Worm (Caenorhabditis elegans) whole organism, L3 larva: ENCODE measurements around the gene ddo-2.
A peak's percentile ranks its signal among the peaks of the same experiment; 100 is the strongest.

ENCODE experiments used
- ZK546.5 ChIP-seq: sonication (generic microtip); optimal IDR thresholded peaks from 2 replicates; lab custom pipeline; 2017; ENCODE audit warnings: missing biosample characterization, missing genetic modification characterization
- aly-2 ChIP-seq: fragments of 150-350 bp; optimal IDR thresholded peaks from 2 replicates; lab custom pipeline; 2014; ENCODE audit warnings: missing biosample characterization, missing genetic modification characterization
- ama-1 ChIP-seq: fragments of 150-350 bp; optimal IDR thresholded peaks from 2 replicates; lab custom pipeline; 2018
- ceh-16 ChIP-seq: sonication (generic microtip); optimal IDR thresholded peaks from 2 replicates; lab custom pipeline; 2017; ENCODE audit warnings: missing biosample characterization, missing genetic modification characterization
- ceh-28 ChIP-seq: fragments of 150-350 bp; optimal IDR thresholded peaks from 2 replicates; lab custom pipeline; 2014; ENCODE audit warnings: missing biosample characterization, missing genetic modification reagents, missing genetic modification characterization
- ceh-9 ChIP-seq: sonication (generic microtip); optimal IDR thresholded peaks from 2 replicates; lab custom pipeline; 2018; ENCODE audit warnings: missing biosample characterization, missing genetic modification characterization
- daf-12 ChIP-seq: fragments of 150-350 bp; optimal IDR thresholded peaks from 2 replicates; lab custom pipeline; 2014; ENCODE audit warnings: missing biosample characterization, missing genetic modification reagents, missing genetic modification characterization
- egl-27 ChIP-seq: sonication (generic microtip); optimal IDR thresholded peaks from 4 replicates; lab custom pipeline; 2017; ENCODE audit warnings: missing biosample characterization, missing genetic modification reagents, missing genetic modification characterization
- egl-5 ChIP-seq: fragments of 150-350 bp; optimal IDR thresholded peaks from 2 replicates; lab custom pipeline; 2017; ENCODE audit warnings: missing biosample characterization, missing genetic modification reagents, missing genetic modification characterization, inconsistent platforms
- elt-1 ChIP-seq: fragments of 150-350 bp; optimal IDR thresholded peaks from 2 replicates; lab custom pipeline; 2014; ENCODE audit warnings: missing biosample characterization, missing genetic modification characterization
- elt-2 ChIP-seq: sonication (generic microtip); optimal IDR thresholded peaks from 2 replicates; lab custom pipeline; 2016; ENCODE audit warnings: missing genetic modification reagents, mild to moderate bottlenecking, missing genetic modification characterization, missing compliant biosample characterization
- elt-3 ChIP-seq, 3 experiments: fragments of 150-350 bp in 1 of 3; sonication (generic microtip) in 2 of 3; optimal IDR thresholded peaks; 2 replicates in 2 of 3; 4 replicates in 1 of 3; lab custom pipeline; 2014 to 2017; ENCODE audit warnings: missing biosample characterization in 3 of 3, missing genetic modification characterization in 3 of 3
- eor-1 ChIP-seq, 2 experiments: fragments of 150-350 bp; optimal IDR thresholded peaks; 2 replicates each; lab custom pipeline; 2014 to 2018; ENCODE audit warnings: missing biosample characterization in 2 of 2, missing genetic modification characterization in 2 of 2
- fkh-10 ChIP-seq: sonication (generic microtip); optimal IDR thresholded peaks from 2 replicates; lab custom pipeline; 2017; ENCODE audit warnings: missing biosample characterization, missing genetic modification reagents, missing genetic modification characterization
- fkh-2 ChIP-seq: fragments of 150-350 bp; optimal IDR thresholded peaks from 2 replicates; lab custom pipeline; 2014; ENCODE audit warnings: missing biosample characterization, missing genetic modification reagents, missing genetic modification characterization
- fos-1 ChIP-seq: fragments of 150-350 bp; optimal IDR thresholded peaks from 2 replicates; lab custom pipeline; 2014; ENCODE audit warnings: missing biosample characterization, missing genetic modification characterization
- jun-1 ChIP-seq: fragments of 150-350 bp; optimal IDR thresholded peaks from 2 replicates; lab custom pipeline; 2014; ENCODE audit warnings: missing biosample characterization, missing genetic modification reagents, missing genetic modification characterization
- lin-15B ChIP-seq: fragments of 150-350 bp; optimal IDR thresholded peaks from 2 replicates; lab custom pipeline; 2014; ENCODE audit warnings: missing biosample characterization, missing genetic modification characterization
- lin-39 ChIP-seq: fragments of 150-350 bp; optimal IDR thresholded peaks from 2 replicates; lab custom pipeline; 2018; ENCODE audit warnings: missing biosample characterization, missing genetic modification reagents, missing genetic modification characterization
- lsy-12 ChIP-seq: sonication (generic microtip); optimal IDR thresholded peaks from 2 replicates; lab custom pipeline; 2016; ENCODE audit warnings: mild to moderate bottlenecking, missing genetic modification characterization, missing compliant biosample characterization
- mml-1 ChIP-seq: fragments of 150-350 bp; sonication (generic microtip); optimal IDR thresholded peaks from 3 replicates; lab custom pipeline; 2014; ENCODE audit warnings: missing biosample characterization, missing genetic modification characterization
- nfya-1 ChIP-seq: sonication (generic microtip); optimal IDR thresholded peaks from 2 replicates; lab custom pipeline; 2017; ENCODE audit warnings: missing genetic modification characterization, mild to moderate bottlenecking, missing compliant biosample characterization, antibody characterized with exemption, moderate library complexity; ENCODE audit not compliant: insufficient read depth
- nhr-12 ChIP-seq: fragments of 150-350 bp; optimal IDR thresholded peaks from 2 replicates; lab custom pipeline; 2014; ENCODE audit warnings: missing biosample characterization, missing genetic modification characterization
- nhr-23 ChIP-seq: fragments of 150-350 bp; optimal IDR thresholded peaks from 2 replicates; lab custom pipeline; 2014; ENCODE audit warnings: missing biosample characterization, missing genetic modification reagents, missing genetic modification characterization
- nhr-237 ChIP-seq: fragments of 150-350 bp; optimal IDR thresholded peaks from 2 replicates; lab custom pipeline; 2014; ENCODE audit warnings: missing biosample characterization, missing genetic modification characterization
- nhr-25 ChIP-seq: sonication (generic microtip); optimal IDR thresholded peaks from 2 replicates; lab custom pipeline; 2017; ENCODE audit warnings: missing biosample characterization, missing genetic modification characterization
- nhr-28 ChIP-seq: fragments of 150-350 bp; optimal IDR thresholded peaks from 2 replicates; lab custom pipeline; 2014; ENCODE audit warnings: missing biosample characterization, missing genetic modification characterization
- nhr-43 ChIP-seq: sonication (generic microtip); optimal IDR thresholded peaks from 2 replicates; lab custom pipeline; 2016; ENCODE audit warnings: mild to moderate bottlenecking, missing genetic modification characterization, missing compliant biosample characterization; ENCODE audit not compliant: poor library complexity, severe bottlenecking
- nhr-76 ChIP-seq: fragments of 150-350 bp; sonication (generic microtip); optimal IDR thresholded peaks from 5 replicates; lab custom pipeline; 2014; ENCODE audit warnings: missing biosample characterization, missing genetic modification characterization
- nhr-77 ChIP-seq: fragments of 150-350 bp; optimal IDR thresholded peaks from 2 replicates; lab custom pipeline; 2014; ENCODE audit warnings: missing biosample characterization, missing genetic modification characterization
- pha-4 ChIP-seq: fragments of 150-350 bp; optimal IDR thresholded peaks from 2 replicates; lab custom pipeline; 2014; ENCODE audit warnings: missing biosample characterization, missing genetic modification reagents, missing genetic modification characterization
- pqm-1 ChIP-seq: fragments of 150-350 bp; optimal IDR thresholded peaks from 2 replicates; lab custom pipeline; 2017; ENCODE audit warnings: missing biosample characterization, missing genetic modification characterization, inconsistent platforms
- sea-2 ChIP-seq: fragments of 150-350 bp; sonication (generic microtip); optimal IDR thresholded peaks from 4 replicates; lab custom pipeline; 2014; ENCODE audit warnings: missing biosample characterization, missing genetic modification reagents, missing genetic modification characterization
- snpc-4 ChIP-seq: fragments of 150-350 bp; optimal IDR thresholded peaks from 2 replicates; lab custom pipeline; 2014; ENCODE audit warnings: missing biosample characterization, missing genetic modification characterization
- tbx-2 ChIP-seq: sonication (generic microtip); optimal IDR thresholded peaks from 2 replicates; lab custom pipeline; 2016; ENCODE audit warnings: mild to moderate bottlenecking, missing genetic modification characterization, missing compliant biosample characterization
- unc-39 ChIP-seq: sonication (generic microtip); optimal IDR thresholded peaks from 4 replicates; lab custom pipeline; 2017; ENCODE audit warnings: missing biosample characterization, missing genetic modification characterization
- unc-62 ChIP-seq: fragments of 150-350 bp; sonication (generic microtip); optimal IDR thresholded peaks from 4 replicates; lab custom pipeline; 2014; ENCODE audit warnings: missing biosample characterization, missing genetic modification reagents, missing genetic modification characterization
- zag-1 ChIP-seq: fragments of 150-350 bp; optimal IDR thresholded peaks from 2 replicates; lab custom pipeline; 2014; ENCODE audit warnings: missing biosample characterization, missing genetic modification characterization
- ztf-11 ChIP-seq: fragments of 150-350 bp; optimal IDR thresholded peaks from 2 replicates; lab custom pipeline; 2014; ENCODE audit warnings: missing biosample characterization, missing genetic modification characterization
- ztf-4 ChIP-seq: fragments of 150-350 bp; optimal IDR thresholded peaks from 2 replicates; lab custom pipeline; 2014; ENCODE audit warnings: missing biosample characterization, missing genetic modification characterization

The ddo-2 gene

DNA sequence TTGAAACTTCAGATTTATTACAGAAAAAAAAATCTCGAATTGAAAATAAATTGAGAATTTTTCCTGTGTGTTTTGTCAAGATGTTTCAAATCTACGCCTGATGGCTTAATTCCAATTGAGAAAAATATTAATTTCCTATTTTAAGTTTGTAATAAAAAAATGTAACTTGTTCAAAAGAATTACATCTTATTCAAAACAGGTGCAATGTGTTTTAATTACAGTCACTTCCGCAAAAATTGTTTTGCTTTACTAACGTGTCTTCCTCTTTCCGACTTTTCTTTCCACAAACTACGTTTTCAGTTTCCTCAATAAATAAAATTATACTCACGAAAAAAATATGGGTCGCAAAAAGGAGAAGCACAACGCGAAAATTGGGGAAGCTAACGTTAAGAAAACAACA, 2.5 kb upstream of the ddo-2 start, which contains the start of gene F25E5.16:
TSS of gene F25E5.16 (plus strand) at position 301 of the 400 bp plus-strand sequence.
- TF ChIP-seq aly-2 (tag; lab: Kevin White, UChicago) (no peak), unc-62 (GFP tag; lab: Kevin White, UChicago) (no peak), fos-1 (no peak), nhr-237 (tag; lab: Kevin White, UChicago) (no peak), unc-39 (tag; lab: Kevin White, UChicago) (no peak), nfya-1 (tag; lab: Kevin White, UChicago) (no peak), mml-1 (tag; lab: Kevin White, UChicago) (no peak), ztf-4 (tag; lab: Kevin White, UChicago) (no peak), egl-27 (tag; lab: Kevin White, UChicago) (no peak), elt-1 (tag; lab: Kevin White, UChicago) (no peak)

DNA sequence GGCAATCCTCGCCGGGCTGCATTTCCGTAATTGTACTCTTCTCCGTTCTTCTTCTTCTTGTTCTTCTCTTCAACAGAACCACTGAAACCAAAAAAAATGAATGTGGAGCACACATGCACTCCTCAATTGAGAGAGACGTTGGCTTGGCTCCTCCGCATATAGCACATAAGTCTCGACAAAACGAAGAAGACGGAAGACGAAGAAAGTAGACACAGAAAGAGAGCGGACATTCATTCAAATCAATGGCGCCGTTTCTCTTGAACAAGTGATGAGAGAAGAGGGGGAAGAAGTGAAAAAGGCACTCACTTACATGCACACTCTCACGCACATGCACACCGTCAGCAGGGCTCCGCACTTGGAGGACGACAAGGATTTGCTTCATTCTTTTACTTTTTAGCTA, 2.0 kb upstream of the ddo-2 start, which contains the start of gene F25E5.9:
TSS of gene F25E5.9 (minus strand) at position 382 of the 400 bp plus-strand sequence.
- TF ChIP-seq lin-39 (peak; percentile 3), fkh-10 (GFP tag; lab: Kevin White, UChicago) (peak; percentile 28), ama-1 (peak; percentile 10), lin-15B (tag; lab: Kevin White, UChicago) (peak; percentile 7), nhr-12 (tag; lab: Kevin White, UChicago) (no peak), nhr-25 (no peak), snpc-4 (tag; lab: Kevin White, UChicago) (peak; percentile 32), nfya-1 (tag; lab: Kevin White, UChicago) (peak; percentile 51)

DNA sequence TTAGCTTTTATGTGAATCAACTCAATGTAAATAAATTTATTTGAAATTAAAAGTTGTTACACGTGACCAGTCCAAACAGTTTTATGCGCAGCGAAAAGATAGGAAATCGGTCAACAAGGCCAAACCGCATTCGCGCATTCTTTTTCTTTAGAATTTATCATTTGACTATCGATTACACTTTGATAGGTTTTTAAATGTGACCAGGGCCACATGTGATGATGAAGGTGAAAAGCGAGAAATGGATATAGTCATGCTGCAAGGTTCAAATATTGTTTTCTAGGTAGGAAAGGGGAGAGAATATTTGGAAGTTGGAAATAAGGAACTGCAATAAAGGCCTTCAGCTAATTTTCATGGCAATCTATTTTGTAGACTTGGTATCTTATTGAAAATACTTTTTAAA, 1.4 kb upstream of the ddo-2 start:
- TF ChIP-seq ceh-16 (tag; lab: Kevin White, UChicago) (no peak), ztf-11 (tag; lab: Kevin White, UChicago) (no peak), lin-15B (tag; lab: Kevin White, UChicago) (no peak), mml-1 (tag; lab: Kevin White, UChicago) (no peak), lsy-12 (tag; lab: Kevin White, UChicago) (no peak), fos-1 (no peak), eor-1 (tag; optimal IDR thresholded peaks at IDR 0.05; lab: Kevin White, UChicago) (no peak), pqm-1 (tag; lab: Kevin White, UChicago) (no peak), nhr-76 (tag; lab: Kevin White, UChicago) (no peak), egl-27 (tag; lab: Kevin White, UChicago) (no peak), nhr-23 (peak; percentile 72), daf-12 (no peak), pha-4 (peak; percentile 14), jun-1 (tag; lab: Kevin White, UChicago) (no peak), sea-2 (GFP tag; lab: Kevin White, UChicago) (no peak), elt-3 (tag; optimal IDR thresholded peaks at IDR 0.05; lab: Kevin White, UChicago) (peak in 2 of 3 experiments; percentile 14 to 91), ceh-28 (tag; lab: Kevin White, UChicago) (no peak), nhr-12 (tag; lab: Kevin White, UChicago) (no peak), snpc-4 (tag; lab: Kevin White, UChicago) (no peak), zag-1 (no peak), nhr-237 (tag; lab: Kevin White, UChicago) (no peak), ztf-4 (tag; lab: Kevin White, UChicago) (no peak), ZK546.5 (tag; lab: Kevin White, UChicago) (no peak), elt-2 (tag; lab: Kevin White, UChicago) (no peak), egl-5 (no peak), nhr-77 (no peak), nfya-1 (tag; lab: Kevin White, UChicago) (peak; percentile 16), nhr-43 (tag; lab: Kevin White, UChicago) (peak; percentile 90), ceh-9 (tag; lab: Kevin White, UChicago) (no peak), tbx-2 (tag; lab: Kevin White, UChicago) (peak; percentile 28), unc-62 (GFP tag; lab: Kevin White, UChicago) (no peak), nhr-25 (peak; percentile 78), fkh-2 (tag; lab: Kevin White, UChicago) (no peak), unc-39 (tag; lab: Kevin White, UChicago) (no peak), nhr-28 (no peak), aly-2 (tag; lab: Kevin White, UChicago) (no peak), ama-1 (peak; percentile 98)
